Worm (Caenorhabditis elegans): Measurements from ENCODE around the gene C16D9.8.

DNA sequence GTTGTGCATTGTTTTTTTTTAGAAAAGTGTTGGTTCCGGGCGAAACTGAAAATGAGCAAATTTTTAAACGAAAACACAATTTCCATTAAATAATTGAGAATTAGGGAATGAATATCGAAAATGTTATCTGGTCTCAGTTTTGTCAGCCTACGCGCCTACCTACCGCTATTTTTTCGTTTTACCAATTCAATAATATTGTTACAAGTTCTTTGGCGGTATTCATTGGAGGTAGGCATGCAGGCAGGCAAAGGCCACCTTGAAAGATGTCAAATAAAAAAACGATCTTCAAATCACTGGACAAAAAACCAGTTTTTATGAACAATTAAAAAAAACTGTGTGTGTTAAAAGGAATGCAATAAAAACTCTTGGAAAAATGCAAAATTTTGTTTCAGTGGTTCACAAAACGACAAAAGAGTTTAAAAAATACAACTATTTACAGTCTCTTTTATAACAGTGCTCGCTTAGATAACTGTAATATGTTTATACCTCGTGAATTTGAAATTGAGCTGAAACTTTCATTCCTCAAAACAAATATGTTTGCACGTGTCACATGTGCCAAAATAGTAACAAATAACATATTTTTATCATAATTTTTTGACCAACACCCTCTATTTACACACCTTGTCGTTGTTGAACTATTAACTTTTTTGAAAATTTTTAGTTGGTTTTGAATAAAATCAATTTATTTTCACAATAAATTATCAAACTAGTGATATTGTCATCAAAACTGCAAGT, 41.3 kb upstream of the C16D9.8 start, which contains the start of gene W02D7.11:
- TF ChIP-seq hlh-8 (tag; optimal IDR thresholded peaks at IDR 0.05) (no peak), nhr-232 (tag; optimal IDR thresholded peaks at IDR 0.05) (no peak), ztf-16 (tag; optimal IDR thresholded peaks at IDR 0.05) (no peak), pqm-1 (tag; optimal IDR thresholded peaks at IDR 0.05) (no peak), lin-11 (tag; optimal IDR thresholded peaks at IDR 0.05) (no peak), hlh-30 (tag; optimal IDR thresholded peaks at IDR 0.05; ENCODE audit: insufficient read depth) (no peak), ets-4 (tag; optimal IDR thresholded peaks at IDR 0.05) (no peak), fkh-10 (GFP tag; optimal IDR thresholded peaks at IDR 0.05) (no peak), sox-2 (GFP tag; IDR thresholded peaks at IDR 0.05) (no peak), dve-1 (tag; optimal IDR thresholded peaks at IDR 0.05) (no peak), mec-3 (tag; optimal IDR thresholded peaks at IDR 0.05; ENCODE audit: borderline replicate concordance) (no peak), rnt-1 (tag; optimal IDR thresholded peaks at IDR 0.05) (no peak), unc-42 (tag; optimal IDR thresholded peaks at IDR 0.05) (no peak)

Data from whole organism, late embryonic.